Worm (Caenorhabditis elegans): Measurements from ENCODE around the gene W03A5.2.

- no peak for TF ChIP-seq him-1 (tag; optimal IDR thresholded peaks at IDR 0.05)
- TF ChIP-seq W03F9.2 (tag; optimal IDR thresholded peaks at IDR 0.05), result no peak
- TF ChIP-seq dao-5 (tag; optimal IDR thresholded peaks at IDR 0.05), result no peak
Observed at ce11 chrIII:5361909-5362308, 43.9 kb upstream of the W03A5.2 start, which contains the start of gene Y32H12A.1.

All from whole organism, L4/young adult.